Worm (Caenorhabditis elegans) whole organism, late embryonic: ENCODE results near the gene Y45F10C.6.
"Not testable (repeated sequence)": the region's sequence is repeated elsewhere in the genome, so short reads cannot be mapped to it uniquely, and the experiment has no call there.

Experiments used
- C08G9.2 ChIP-seq: sonication (generic microtip); optimal IDR thresholded peaks from 2 replicates; lab custom pipeline; 2016; ENCODE audit warnings: mild to moderate bottlenecking, missing genetic modification characterization, moderate library complexity, missing compliant biosample characterization
- C38D4.7 ChIP-seq: fragments of 200-800 bp; sonication (Bioruptor generic); optimal IDR thresholded peaks from 2 replicates; lab custom pipeline; 2018; ENCODE audit warnings: mild to moderate bottlenecking, missing genetic modification characterization, moderate library complexity, missing compliant biosample characterization
- F13H6.1 ChIP-seq: sonication (generic microtip); optimal IDR thresholded peaks from 2 replicates; lab custom pipeline; 2016; ENCODE audit warnings: missing genetic modification characterization, missing compliant biosample characterization
- K02D7.2 ChIP-seq: sonication (generic microtip); optimal IDR thresholded peaks from 2 replicates; lab custom pipeline; 2017; ENCODE audit warnings: mild to moderate bottlenecking, missing genetic modification characterization, missing compliant biosample characterization
- T23F11.4 ChIP-seq: fragments of 200-800 bp; sonication (Bioruptor generic); optimal IDR thresholded peaks from 2 replicates; lab custom pipeline; 2018; ENCODE audit warnings: mild to moderate bottlenecking, missing genetic modification characterization, missing compliant biosample characterization
- Y22D7AL.16 ChIP-seq: sonication (generic microtip); optimal IDR thresholded peaks from 2 replicates; lab custom pipeline; 2016; ENCODE audit warnings: missing genetic modification characterization, missing compliant biosample characterization
- ahr-1 ChIP-seq: sonication (generic microtip); optimal IDR thresholded peaks from 2 replicates; lab custom pipeline; 2016; ENCODE audit warnings: missing genetic modification characterization, missing compliant biosample characterization
- ceh-14 ChIP-seq: sonication (generic microtip); optimal IDR thresholded peaks from 2 replicates; lab custom pipeline; 2016; ENCODE audit warnings: missing genotype, missing genetic modification characterization, missing compliant biosample characterization
- ceh-18 ChIP-seq: sonication (generic microtip); optimal IDR thresholded peaks from 2 replicates; lab custom pipeline; 2016; ENCODE audit warnings: missing genetic modification characterization, missing compliant biosample characterization
- ceh-19 ChIP-seq: fragments of 200-800 bp; sonication (Bioruptor generic); optimal IDR thresholded peaks from 2 replicates; lab custom pipeline; 2018; ENCODE audit warnings: mild to moderate bottlenecking, missing genetic modification characterization, missing compliant biosample characterization
- ceh-2 ChIP-seq: sonication (generic microtip); optimal IDR thresholded peaks from 2 replicates; lab custom pipeline; 2016; ENCODE audit warnings: missing genotype, missing genetic modification characterization, missing compliant biosample characterization
- ceh-24 ChIP-seq: sonication (generic microtip); optimal IDR thresholded peaks from 2 replicates; lab custom pipeline; 2016; ENCODE audit warnings: mild to moderate bottlenecking, missing genetic modification characterization, missing compliant biosample characterization
- ceh-9 ChIP-seq: sonication (generic microtip); optimal IDR thresholded peaks from 2 replicates; lab custom pipeline; 2016; ENCODE audit warnings: mild to moderate bottlenecking, missing genetic modification characterization, inconsistent platforms, missing compliant biosample characterization
- che-1 ChIP-seq: sonication (generic microtip); optimal IDR thresholded peaks from 2 replicates; lab custom pipeline; 2016; ENCODE audit warnings: mild to moderate bottlenecking, missing genetic modification characterization, missing compliant biosample characterization
- dmd-4 ChIP-seq: sonication (generic microtip); optimal IDR thresholded peaks from 2 replicates; lab custom pipeline; 2016; ENCODE audit warnings: borderline replicate concordance, missing genetic modification characterization, missing compliant biosample characterization
- elt-2 ChIP-seq: sonication (generic microtip); optimal IDR thresholded peaks from 2 replicates; lab custom pipeline; 2016; ENCODE audit warnings: missing genetic modification reagents, missing genetic modification characterization, missing compliant biosample characterization
- ets-4 ChIP-seq: sonication (generic microtip); optimal IDR thresholded peaks from 2 replicates; lab custom pipeline; 2016; ENCODE audit warnings: missing genetic modification characterization, missing compliant biosample characterization
- hlh-30 ChIP-seq: sonication (generic microtip); optimal IDR thresholded peaks from 2 replicates; lab custom pipeline; 2017; ENCODE audit warnings: antibody characterized with exemption, missing genetic modification characterization, missing compliant biosample characterization; ENCODE audit not compliant: insufficient read depth
- lim-6 ChIP-seq: sonication (generic microtip); optimal IDR thresholded peaks from 2 replicates; lab custom pipeline; 2016; ENCODE audit warnings: missing genetic modification characterization, missing compliant biosample characterization
- lin-11 ChIP-seq: fragments of 200-800 bp; sonication (Bioruptor generic); optimal IDR thresholded peaks from 2 replicates; lab custom pipeline; 2018; ENCODE audit warnings: mild to moderate bottlenecking, missing genetic modification characterization, missing compliant biosample characterization
- nhr-11 ChIP-seq: fragments of 150-350 bp; optimal IDR thresholded peaks from 2 replicates; lab custom pipeline; 2014; ENCODE audit warnings: missing biosample characterization, missing genetic modification characterization
- npax-4 ChIP-seq: sonication (generic microtip); optimal IDR thresholded peaks from 2 replicates; lab custom pipeline; 2016; ENCODE audit warnings: missing genetic modification characterization, missing compliant biosample characterization
- odd-2 ChIP-seq: sonication (generic microtip); optimal IDR thresholded peaks from 2 replicates; lab custom pipeline; 2017; ENCODE audit warnings: antibody characterized with exemption, mild to moderate bottlenecking, missing genetic modification characterization, missing compliant biosample characterization
- pag-3 ChIP-seq: sonication (generic microtip); optimal IDR thresholded peaks from 2 replicates; lab custom pipeline; 2016; ENCODE audit warnings: missing compliant biosample characterization, missing genetic modification characterization, borderline replicate concordance
- pat-9 ChIP-seq: fragments of 200-800 bp; sonication (Bioruptor generic); optimal IDR thresholded peaks from 2 replicates; lab custom pipeline; 2018; ENCODE audit warnings: mild to moderate bottlenecking, missing genetic modification characterization, moderate library complexity, missing compliant biosample characterization
- pha-2 ChIP-seq: sonication (generic microtip); optimal IDR thresholded peaks from 2 replicates; lab custom pipeline; 2017; ENCODE audit warnings: mild to moderate bottlenecking, missing genetic modification characterization, missing compliant biosample characterization
- rnt-1 ChIP-seq: sonication (generic microtip); optimal IDR thresholded peaks from 2 replicates; lab custom pipeline; 2016; ENCODE audit warnings: missing genetic modification characterization, missing compliant biosample characterization
- sox-2 ChIP-seq: fragments of 200-800 bp; sonication (Bioruptor generic); IDR thresholded peaks from 2 replicates; pipeline ENCODE4 v1.3.6; 2022; ENCODE audit warnings: missing genetic modification reagents, missing genetic modification characterization, missing compliant biosample characterization
- sox-4 ChIP-seq: sonication (generic microtip); optimal IDR thresholded peaks from 2 replicates; lab custom pipeline; 2017; ENCODE audit warnings: mild to moderate bottlenecking, missing genetic modification characterization, inconsistent platforms, missing compliant biosample characterization
- tbx-7 ChIP-seq: sonication (generic microtip); optimal IDR thresholded peaks from 2 replicates; lab custom pipeline; 2016; ENCODE audit warnings: missing genotype, missing genetic modification characterization, missing compliant biosample characterization
- unc-3 ChIP-seq, 2 experiments: fragments of 200-800 bp in 1 of 2; sonication (Bioruptor generic) in 1 of 2; sonication (generic microtip) in 1 of 2; conservative IDR thresholded peaks in 1 of 2; optimal IDR thresholded peaks in 1 of 2; 2 replicates each; pipeline versions ENCODE4 v1.3.6 to Lab custom; 2016 to 2022; ENCODE audit warnings: missing compliant biosample characterization in 2 of 2, missing genetic modification characterization in 2 of 2, missing genetic modification reagents in 1 of 2
- unc-42 ChIP-seq: sonication (generic microtip); optimal IDR thresholded peaks from 2 replicates; lab custom pipeline; 2016; ENCODE audit warnings: missing genotype, missing genetic modification characterization, missing compliant biosample characterization
- unc-55 ChIP-seq: sonication (generic microtip); optimal IDR thresholded peaks from 2 replicates; lab custom pipeline; 2017; ENCODE audit warnings: missing biosample characterization, missing genetic modification reagents, missing genetic modification characterization

Gene Y45F10C.6

DNA sequence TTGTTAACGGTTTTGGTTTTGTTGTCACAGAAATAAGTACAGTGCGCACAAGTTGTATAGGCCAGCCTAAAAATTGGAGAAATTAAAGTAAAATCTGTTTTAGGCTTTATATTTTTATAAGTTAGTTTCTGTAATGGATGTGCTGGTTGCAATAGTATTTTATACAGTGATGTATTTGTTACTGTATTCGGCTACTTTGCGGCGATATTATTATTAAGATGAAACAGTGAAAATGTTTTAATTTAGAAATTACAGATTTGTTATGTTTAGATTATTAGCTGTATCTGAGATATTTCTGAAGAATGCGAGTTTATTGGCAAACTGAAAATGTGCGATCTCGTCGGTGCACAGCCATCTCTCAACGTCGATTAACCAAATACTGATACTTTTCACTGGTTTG lies 4.6 kb upstream of the Y45F10C.6 start, which contains the start of gene ule-4:
Gene ule-4, minus strand, starts transcription at position 101 of the 400 bp plus-strand sequence.
- no peak for TF ChIP-seq hlh-30

DNA sequence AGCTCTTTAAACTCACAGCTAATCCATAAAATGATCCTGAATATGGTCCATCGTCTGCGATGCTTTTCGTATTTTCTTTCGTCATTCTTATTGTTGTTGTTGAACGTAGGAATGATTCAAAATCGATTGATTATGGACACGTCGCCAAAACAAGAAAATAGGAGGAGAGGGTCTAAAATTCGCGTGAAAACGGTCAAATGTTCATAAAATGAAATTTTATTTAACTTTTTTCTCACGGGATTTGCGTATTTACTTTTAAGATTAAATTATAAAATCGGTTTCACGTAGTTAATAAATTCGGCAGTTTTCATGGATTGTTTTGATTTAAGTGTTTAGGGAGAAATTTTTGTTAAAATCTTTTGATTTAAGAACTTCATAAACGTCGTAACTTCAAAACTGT lies 3.0 kb upstream of the Y45F10C.6 start, which contains the start of gene C08F11.10:
Gene C08F11.10, minus strand, starts transcription at position 101 of the 400 bp plus-strand sequence.
- TF ChIP-seq npax-4 (tag; lab: Kevin White, UChicago) (no peak), ceh-2 (tag; lab: Kevin White, UChicago) (no peak), ceh-9 (tag; lab: Kevin White, UChicago) (no peak), pat-9 (tag; lab: Kevin White, UChicago) (no peak), pha-2 (tag; lab: Kevin White, UChicago) (no peak), lin-11 (tag; lab: Kevin White, UChicago) (no peak), che-1 (no peak), C08G9.2 (tag; lab: Kevin White, UChicago) (no peak), rnt-1 (tag; lab: Kevin White, UChicago) (no peak)

DNA sequence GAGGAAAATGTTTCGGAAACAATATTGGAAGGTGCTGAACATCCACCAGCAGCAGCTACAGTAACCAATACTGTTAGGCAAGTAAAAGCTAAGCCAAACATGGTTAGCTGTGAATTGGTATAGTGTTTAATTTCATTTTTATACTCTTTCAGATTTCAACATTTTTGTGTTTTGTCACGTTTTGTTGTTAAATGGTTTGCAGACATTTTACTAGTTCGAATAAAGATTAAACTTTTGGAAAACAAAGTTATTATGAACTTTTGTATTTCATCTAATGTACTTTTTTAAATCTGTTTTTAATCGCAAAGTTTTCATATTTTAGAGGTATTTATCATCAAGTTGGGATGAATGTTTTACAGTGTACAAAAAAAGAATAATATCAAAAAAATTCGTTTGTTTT lies 1.9 kb upstream of the Y45F10C.6 start, which contains the start of gene C08F11.17:
Gene C08F11.17, minus strand, starts transcription at position 101 of the 400 bp plus-strand sequence.
- TF ChIP-seq sox-4 (tag; lab: Kevin White, UChicago) (no peak), npax-4 (tag; lab: Kevin White, UChicago) (no peak), unc-55 (GFP tag; lab: Kevin White, UChicago) (no peak), odd-2 (no peak), ets-4 (tag; lab: Kevin White, UChicago) (no peak), pha-2 (tag; lab: Kevin White, UChicago) (no peak)

DNA sequence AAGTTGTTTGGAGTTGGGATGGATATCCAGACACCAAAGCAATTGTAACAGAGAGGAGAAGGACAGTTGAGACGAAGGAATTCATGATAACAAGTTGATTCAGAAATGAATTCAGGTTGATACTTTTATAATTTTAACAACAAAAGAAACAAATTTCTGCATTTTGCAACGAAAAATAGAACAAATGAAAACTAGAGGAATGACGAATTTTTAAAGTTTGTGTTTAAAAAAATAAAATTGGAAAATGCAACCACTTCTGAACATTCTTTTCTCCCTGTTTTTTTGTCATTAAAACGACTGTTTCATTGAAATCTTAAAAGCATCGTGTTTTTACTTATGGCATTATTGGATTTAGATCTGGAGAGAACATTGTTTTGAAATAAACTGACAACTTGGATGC lies 712 bp upstream of the Y45F10C.6 start, which contains the start of gene C08F11.12:
Gene C08F11.12, minus strand, starts transcription at position 101 of the 400 bp plus-strand sequence.
- not testable (repeated sequence) for TF ChIP-seq elt-2 (tag; lab: Kevin White, UChicago); ceh-18 (tag; lab: Kevin White, UChicago); lim-6
- TF ChIP-seq, all 69 proteins: peak for 0; not testable (repeated sequence) for 69

DNA sequence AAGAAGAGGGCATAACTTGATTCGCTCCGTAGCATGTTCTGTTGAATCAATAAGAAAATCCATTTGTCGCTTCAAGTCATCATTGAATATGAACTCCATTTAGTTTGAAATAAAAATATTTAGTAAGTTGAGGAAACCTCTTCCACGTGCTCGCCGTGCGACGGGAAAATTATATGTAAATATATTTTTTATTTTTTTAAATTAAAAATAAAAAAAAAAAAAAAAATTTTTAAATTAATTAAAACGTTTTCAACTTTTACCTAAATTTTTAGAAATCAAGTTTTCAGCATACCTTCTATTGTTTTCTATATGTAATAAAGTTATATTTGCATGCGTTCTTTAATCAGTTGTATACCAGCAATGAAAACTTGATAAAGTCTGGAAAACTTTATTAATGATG lies 7.3 kb downstream of the Y45F10C.6 start, which contains the start of gene Y45F10C.1:
Gene Y45F10C.1, minus strand, starts transcription at position 101 of the 400 bp plus-strand sequence.
- TF ChIP-seq ahr-1, ceh-14, unc-42 (tag; lab: Kevin White, UChicago): not testable (repeated sequence)

DNA sequence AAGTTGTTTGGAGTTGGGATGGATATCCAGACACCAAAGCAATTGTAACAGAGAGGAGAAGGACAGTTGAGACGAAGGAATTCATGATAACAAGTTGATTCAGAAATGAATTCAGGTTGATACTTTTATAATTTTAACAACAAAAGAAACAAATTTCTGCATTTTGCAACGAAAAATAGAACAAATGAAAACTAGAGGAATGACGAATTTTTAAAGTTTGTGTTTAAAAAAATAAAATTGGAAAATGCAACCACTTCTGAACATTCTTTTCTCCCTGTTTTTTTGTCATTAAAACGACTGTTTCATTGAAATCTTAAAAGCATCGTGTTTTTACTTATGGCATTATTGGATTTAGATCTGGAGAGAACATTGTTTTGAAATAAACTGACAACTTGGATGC lies 10.4 kb downstream of the Y45F10C.6 start, which contains the start of gene Y45F10C.2:
Gene Y45F10C.2, minus strand, starts transcription at position 101 of the 400 bp plus-strand sequence.
- not testable (repeated sequence) for TF ChIP-seq unc-3 (GFP tag; conservative IDR thresholded peaks at IDR 0.05; lab: Robert Waterston, UW); unc-3 (tag; optimal IDR thresholded peaks at IDR 0.05; lab: Kevin White, UChicago); pag-3 (tag; lab: Kevin White, UChicago); ceh-9 (tag; lab: Kevin White, UChicago)

DNA sequence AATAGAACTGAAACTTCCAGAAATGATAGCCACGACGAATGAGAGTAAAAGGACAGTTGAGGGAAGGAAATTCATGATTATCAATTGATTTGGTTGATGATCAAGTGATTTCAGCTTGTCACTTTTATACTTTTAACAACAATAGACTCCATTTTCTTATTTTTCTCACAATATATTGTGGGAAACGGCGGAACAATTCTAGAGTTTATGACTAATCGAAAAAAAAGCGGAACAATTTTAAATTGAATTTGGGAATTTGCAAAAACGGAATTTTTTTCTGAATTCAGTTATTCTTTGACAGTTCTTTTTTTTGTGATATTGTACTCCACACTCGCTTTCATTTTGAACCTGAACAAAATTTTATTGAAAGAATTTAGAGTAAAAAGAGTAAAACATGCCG lies 12.0 kb downstream of the Y45F10C.6 start, which contains the start of gene Y45F10C.4:
Gene Y45F10C.4, minus strand, starts transcription at position 101 of the 400 bp plus-strand sequence.
- no peak for TF ChIP-seq Y22D7AL.16 (tag; lab: Kevin White, UChicago)
- no peak for TF ChIP-seq odd-2
- no peak for TF ChIP-seq ceh-19
- no peak for TF ChIP-seq unc-3 (GFP tag; conservative IDR thresholded peaks at IDR 0.05; lab: Robert Waterston, UW)
- no peak for TF ChIP-seq unc-3 (tag; optimal IDR thresholded peaks at IDR 0.05; lab: Kevin White, UChicago)

DNA sequence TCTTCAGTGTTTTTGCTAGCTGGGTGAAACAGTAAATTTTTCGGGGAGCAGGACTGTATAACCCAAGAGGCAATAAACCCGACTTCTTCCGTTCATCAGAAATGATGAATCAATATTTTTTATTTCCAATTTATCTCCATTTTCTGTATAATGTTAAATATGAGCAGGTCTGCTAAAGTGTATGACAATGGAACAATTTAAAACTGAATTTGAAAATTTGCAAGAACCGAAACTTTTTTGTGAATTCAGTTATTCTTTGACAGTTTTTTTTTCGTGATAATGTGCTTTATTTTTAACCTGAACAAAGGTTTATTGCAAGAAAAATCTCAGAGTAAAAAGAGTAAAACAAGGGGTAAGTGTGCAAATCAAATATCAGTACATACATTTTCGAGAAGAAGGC lies 12.9 kb downstream of the Y45F10C.6 start:
- TF ChIP-seq che-1 = no peak
- TF ChIP-seq tbx-7 (tag; lab: Kevin White, UChicago) = no peak
- TF ChIP-seq sox-2 (GFP tag; lab: Robert Waterston, UW) = no peak
- TF ChIP-seq pha-2 (tag; lab: Kevin White, UChicago) = no peak
- no peak for TF ChIP-seq Y22D7AL.16 (tag; lab: Kevin White, UChicago)
- TF ChIP-seq lim-6 = no peak
- no peak for TF ChIP-seq dmd-4 (tag; lab: Kevin White, UChicago)
- TF ChIP-seq ahr-1 (tag; lab: Kevin White, UChicago) = no peak
- no peak for TF ChIP-seq F13H6.1 (tag; lab: Kevin White, UChicago)
- TF ChIP-seq nhr-11 (tag; lab: Kevin White, UChicago) = no peak
- no peak for TF ChIP-seq ceh-24 (tag; lab: Kevin White, UChicago)
- no peak for TF ChIP-seq unc-55 (GFP tag; lab: Kevin White, UChicago)
- TF ChIP-seq K02D7.2 (tag; lab: Kevin White, UChicago) = no peak
- no peak for TF ChIP-seq pat-9 (tag; lab: Kevin White, UChicago)
- no peak for TF ChIP-seq C38D4.7
- no peak for TF ChIP-seq T23F11.4 (GFP tag; lab: Kevin White, UChicago)
- no peak for TF ChIP-seq ets-4 (tag; lab: Kevin White, UChicago)
